Fruit fly (Drosophila melanogaster): ENCODE results near the gene Kul.

Kul gene

DNA sequence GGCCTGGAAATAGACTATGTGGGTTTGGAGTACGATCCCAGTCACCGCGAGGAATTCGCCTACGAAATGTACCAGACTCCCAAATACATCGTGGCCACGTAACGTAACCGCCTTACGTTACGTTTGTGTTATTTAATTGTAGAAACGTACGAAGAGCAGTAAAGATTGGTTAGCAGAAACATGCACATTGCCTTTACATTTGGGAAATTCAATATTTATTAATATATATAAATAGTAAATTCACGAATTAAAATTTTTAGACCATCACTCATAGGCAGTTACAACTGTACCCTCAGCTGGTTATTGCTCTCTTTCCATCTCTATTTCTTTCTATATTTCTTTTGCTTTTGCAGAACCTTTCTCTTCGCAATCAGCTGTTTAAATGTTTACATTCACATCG lies 12.3 kb downstream of the Kul start, which contains the start of gene Gnpnat (continued):
- no peak for TF ChIP-seq CG34376 (GFP tag; optimal IDR thresholded peaks at IDR 0.05)
- TF ChIP-seq Abd-B (GFP tag; optimal IDR thresholded peaks at IDR 0.05) = peak; percentile 23
- no peak for TF ChIP-seq ap (GFP tag; IDR thresholded peaks at IDR 0.05)
- peak; percentile 38 for TF ChIP-seq fd96Cb (tag; optimal IDR thresholded peaks at IDR 0.05)
- TF ChIP-seq Blimp-1 (GFP tag; optimal IDR thresholded peaks at IDR 0.05) = peak; percentile 58
- TF ChIP-seq Kr (GFP tag; optimal IDR thresholded peaks at IDR 0.05) = no peak
- TF ChIP-seq Mrtf (GFP tag; IDR thresholded peaks at IDR 0.05) = no peak
- no peak for TF ChIP-seq vfl (GFP tag; optimal IDR thresholded peaks at IDR 0.05)
- TF ChIP-seq ftz-f1 (GFP tag; optimal IDR thresholded peaks at IDR 0.05) = no peak
- no peak for TF ChIP-seq Vsx1 (GFP tag; optimal IDR thresholded peaks at IDR 0.05)
- TF ChIP-seq CG30020 (tag; optimal IDR thresholded peaks at IDR 0.05) = no peak
- peak; percentile 30 for TF ChIP-seq CG2202 (tag; optimal IDR thresholded peaks at IDR 0.05)
- no peak for TF ChIP-seq CG4617 (GFP tag; optimal IDR thresholded peaks at IDR 0.05; ENCODE audit: borderline replicate concordance)
- no peak for TF ChIP-seq E2f2 (GFP tag; IDR thresholded peaks at IDR 0.05)
- TF ChIP-seq gt (GFP tag; IDR thresholded peaks at IDR 0.05) = no peak
- TF ChIP-seq unc-4 (GFP tag; IDR thresholded peaks at IDR 0.05; ENCODE audit: partially characterized antibody) = no peak
- TF ChIP-seq tna (GFP tag; IDR thresholded peaks at IDR 0.05; ENCODE audit: partially characterized antibody) = no peak
- no peak for TF ChIP-seq her (GFP tag; optimal IDR thresholded peaks at IDR 0.05)
- no peak for TF ChIP-seq CG11398 (GFP tag; optimal IDR thresholded peaks at IDR 0.05)
- no peak for TF ChIP-seq Bgb (GFP tag; IDR thresholded peaks at IDR 0.05; ENCODE audit: partially characterized antibody)
- no peak for TF ChIP-seq CG16779 (GFP tag; IDR thresholded peaks at IDR 0.05)
- no peak for TF ChIP-seq Myb (GFP tag; optimal IDR thresholded peaks at IDR 0.05)

- TF ChIP-seq onecut (GFP tag; IDR thresholded peaks at IDR 0.05) (peak; percentile 40; the same call in 1 of the 2 replicates), CG7786 (GFP tag; optimal IDR thresholded peaks at IDR 0.05) (no peak), CG13894 (tag; optimal IDR thresholded peaks at IDR 0.05) (no peak), ash1 (GFP tag; optimal IDR thresholded peaks at IDR 0.05) (no peak), stwl (tag; optimal IDR thresholded peaks at IDR 0.05) (no peak), Blimp-1 (GFP tag; optimal IDR thresholded peaks at IDR 0.05) (peak; percentile 77), CG4730 (GFP tag; IDR thresholded peaks at IDR 0.05) (no peak), fd96Cb (tag; optimal IDR thresholded peaks at IDR 0.05) (no peak), rib (GFP tag; IDR thresholded peaks at IDR 0.05) (no peak), chn (GFP tag; optimal IDR thresholded peaks at IDR 0.05) (no peak), CG17359 (tag; optimal IDR thresholded peaks at IDR 0.05) (no peak), CG7357 (GFP tag; IDR thresholded peaks at IDR 0.05) (no peak), ERR (GFP tag; optimal IDR thresholded peaks at IDR 0.05) (no peak), CG14667 (GFP tag; IDR thresholded peaks at IDR 0.05) (no peak), nmo (GFP tag; optimal IDR thresholded peaks at IDR 0.05) (no peak), Med (GFP tag) (peak; percentile 41), Antp (GFP tag; optimal IDR thresholded peaks at IDR 0.05) (no peak), nom (GFP tag; optimal IDR thresholded peaks at IDR 0.05) (no peak), Atf3 (GFP tag; optimal IDR thresholded peaks at IDR 0.05) (no peak), CG10274 (GFP tag; optimal IDR thresholded peaks at IDR 0.05) (no peak), sqz (GFP tag; optimal IDR thresholded peaks at IDR 0.05) (no peak), CG8281 (tag; optimal IDR thresholded peaks at IDR 0.05) (no peak), CG12769 (tag; optimal IDR thresholded peaks at IDR 0.05) (peak; percentile 47), zfh1 (GFP tag; IDR thresholded peaks at IDR 0.05) (no peak), CG6272 (GFP tag; IDR thresholded peaks at IDR 0.05) (no peak)
Measured at dm6 chr3R:29740078-29740477, 14.4 kb downstream of the Kul start.

Data from whole organism, embryonic.